Worm (Caenorhabditis elegans) whole organism, young adult: ENCODE results near the gene F16G10.13.
A peak's percentile ranks its signal among the peaks of the same experiment; 100 is the strongest.

ENCODE experiments used
- B0019.2 ChIP-seq: fragments of 200-800 bp; sonication (Bioruptor generic); conservative IDR thresholded peaks from 2 replicates; pipeline ENCODE4 v1.3.6; 2022; ENCODE audit warnings: missing genetic modification reagents, missing genetic modification characterization, missing compliant biosample characterization
- B0261.1 ChIP-seq: sonication (generic microtip); optimal IDR thresholded peaks from 2 replicates; lab custom pipeline; 2016; ENCODE audit warnings: mild to moderate bottlenecking, missing genetic modification characterization, moderate library complexity, missing compliant biosample characterization
- C06A6.2 ChIP-seq: fragments of 200-800 bp; sonication (Bioruptor generic); conservative IDR thresholded peaks from 2 replicates; pipeline ENCODE4 v1.3.6; 2022; ENCODE audit warnings: missing genetic modification characterization, missing compliant biosample characterization
- C17E4.6 ChIP-seq: fragments of 200-800 bp; sonication (Bioruptor generic); IDR thresholded peaks from 2 replicates; pipeline ENCODE4 v1.3.6; 2022; ENCODE audit warnings: missing genetic modification reagents, missing genetic modification characterization, missing compliant biosample characterization
- F57A8.1 ChIP-seq: fragments of 200-800 bp; sonication (Bioruptor generic); optimal IDR thresholded peaks from 2 replicates; lab custom pipeline; 2018; ENCODE audit warnings: mild to moderate bottlenecking, missing genetic modification characterization, moderate library complexity, missing compliant biosample characterization
- K11D2.4 ChIP-seq: fragments of 200-800 bp; sonication (Bioruptor generic); IDR thresholded peaks from 2 replicates; pipeline ENCODE4 v1.3.6; 2022; ENCODE audit warnings: missing genetic modification reagents, missing genetic modification characterization, missing compliant biosample characterization
- T07F8.4 ChIP-seq: sonication (generic microtip); optimal IDR thresholded peaks from 2 replicates; lab custom pipeline; 2016; ENCODE audit warnings: mild to moderate bottlenecking, missing genetic modification characterization, moderate library complexity, missing compliant biosample characterization
- Y53G8AR.9 ChIP-seq: fragments of 200-800 bp; sonication (Bioruptor generic); conservative IDR thresholded peaks from 2 replicates; pipeline ENCODE4 v1.3.6; 2022; ENCODE audit warnings: missing genetic modification reagents, missing genetic modification characterization, missing compliant biosample characterization
- akir-1 ChIP-seq: fragments of 200-800 bp; sonication (Bioruptor generic); optimal IDR thresholded peaks from 2 replicates; lab custom pipeline; 2018; ENCODE audit warnings: mild to moderate bottlenecking, missing genetic modification characterization, moderate library complexity, missing compliant biosample characterization
- aptf-2 ChIP-seq: fragments of 200-800 bp; sonication (Bioruptor generic); conservative IDR thresholded peaks from 2 replicates; pipeline ENCODE4 v1.3.6; 2022; ENCODE audit warnings: missing genetic modification reagents, missing genetic modification characterization, missing compliant biosample characterization
- aptf-3 ChIP-seq: fragments of 200-800 bp; sonication (Bioruptor generic); IDR thresholded peaks from 2 replicates; pipeline ENCODE4 v1.3.6; 2022; ENCODE audit warnings: missing genetic modification characterization, missing compliant biosample characterization
- athp-1 ChIP-seq: sonication (generic microtip); optimal IDR thresholded peaks from 2 replicates; lab custom pipeline; 2017; ENCODE audit warnings: mild to moderate bottlenecking, missing genetic modification characterization, missing compliant biosample characterization
- attf-6 ChIP-seq: fragments of 200-800 bp; sonication (Bioruptor generic); IDR thresholded peaks from 2 replicates; pipeline ENCODE4 v1.3.6; 2022; ENCODE audit warnings: missing genetic modification reagents, missing genetic modification characterization, missing compliant biosample characterization
- ceh-100 ChIP-seq: fragments of 200-800 bp; sonication (Bioruptor generic); IDR thresholded peaks from 2 replicates; pipeline ENCODE4 v1.3.6; 2022; ENCODE audit warnings: missing genetic modification reagents, missing genetic modification characterization, missing compliant biosample characterization
- ceh-27 ChIP-seq: fragments of 200-800 bp; sonication (Bioruptor generic); optimal IDR thresholded peaks from 2 replicates; lab custom pipeline; 2018; ENCODE audit warnings: mild to moderate bottlenecking, missing genetic modification characterization, moderate library complexity, missing compliant biosample characterization
- ceh-40 ChIP-seq: fragments of 200-800 bp; sonication (Bioruptor generic); IDR thresholded peaks from 2 replicates; pipeline ENCODE4 v1.3.6; 2022; ENCODE audit warnings: missing genetic modification characterization, missing compliant biosample characterization
- ceh-58 ChIP-seq: fragments of 200-800 bp; sonication (Bioruptor generic); IDR thresholded peaks from 2 replicates; pipeline ENCODE4 v1.3.6; 2022; ENCODE audit warnings: missing genetic modification characterization, missing compliant biosample characterization
- chd-7 ChIP-seq: sonication (generic microtip); optimal IDR thresholded peaks from 2 replicates; lab custom pipeline; 2016; ENCODE audit warnings: mild to moderate bottlenecking, missing genetic modification characterization, moderate library complexity, missing compliant biosample characterization
- egrh-3 ChIP-seq: fragments of 200-800 bp; sonication (Bioruptor generic); IDR thresholded peaks from 2 replicates; pipeline ENCODE4 v1.3.6; 2022; ENCODE audit warnings: missing genetic modification reagents, missing genetic modification characterization, missing compliant biosample characterization
- ets-4 ChIP-seq: fragments of 200-800 bp; sonication (Bioruptor generic); optimal IDR thresholded peaks from 2 replicates; lab custom pipeline; 2018; ENCODE audit warnings: mild to moderate bottlenecking, missing genetic modification characterization, missing compliant biosample characterization
- fkh-3 ChIP-seq: sonication (generic microtip); optimal IDR thresholded peaks from 2 replicates; lab custom pipeline; 2016; ENCODE audit warnings: mild to moderate bottlenecking, missing genetic modification characterization, missing compliant biosample characterization
- hlh-26 ChIP-seq: fragments of 200-800 bp; sonication (Bioruptor generic); conservative IDR thresholded peaks from 2 replicates; pipeline ENCODE4 v1.3.6; 2022; ENCODE audit warnings: missing genetic modification reagents, missing genetic modification characterization, missing compliant biosample characterization
- hsf-1 ChIP-seq: fragments of 200-800 bp; sonication (Bioruptor generic); IDR thresholded peaks from 2 replicates; pipeline ENCODE4 v1.3.6; 2022; ENCODE audit warnings: missing genetic modification reagents, missing genetic modification characterization, missing compliant biosample characterization
- let-526 ChIP-seq: fragments of 200-800 bp; sonication (Bioruptor generic); IDR thresholded peaks from 2 replicates; pipeline ENCODE4 v1.3.6; 2022; ENCODE audit warnings: missing genetic modification reagents, missing genetic modification characterization, missing compliant biosample characterization
- lin-26 ChIP-seq: fragments of 200-800 bp; sonication (Bioruptor generic); IDR thresholded peaks from 2 replicates; pipeline ENCODE4 v1.3.6; 2022; ENCODE audit warnings: missing genetic modification reagents, missing genetic modification characterization, missing compliant biosample characterization
- lir-1 ChIP-seq: fragments of 200-800 bp; sonication (Bioruptor generic); conservative IDR thresholded peaks from 2 replicates; pipeline ENCODE4 v1.3.6; 2022; ENCODE audit warnings: missing genetic modification reagents, missing genetic modification characterization, missing compliant biosample characterization
- lsy-27 ChIP-seq: sonication (generic microtip); optimal IDR thresholded peaks from 2 replicates; lab custom pipeline; 2017; ENCODE audit warnings: missing genetic modification characterization, mild to moderate bottlenecking, missing compliant biosample characterization, antibody characterized with exemption, missing genotype, borderline replicate concordance; ENCODE audit not compliant: insufficient read depth
- madf-10 ChIP-seq: sonication (generic microtip); optimal IDR thresholded peaks from 2 replicates; lab custom pipeline; 2016; ENCODE audit warnings: mild to moderate bottlenecking, missing genetic modification characterization, missing compliant biosample characterization
- madf-6 ChIP-seq: fragments of 200-800 bp; sonication (Bioruptor generic); IDR thresholded peaks from 2 replicates; pipeline ENCODE4 v1.3.6; 2022; ENCODE audit warnings: missing genetic modification reagents, missing genetic modification characterization, missing compliant biosample characterization
- madf-8 ChIP-seq: fragments of 200-800 bp; sonication (Bioruptor generic); conservative IDR thresholded peaks from 2 replicates; pipeline ENCODE4 v1.3.6; 2022; ENCODE audit warnings: missing genetic modification reagents, missing genetic modification characterization, missing compliant biosample characterization
- mel-28 ChIP-seq: sonication (generic microtip); optimal IDR thresholded peaks from 2 replicates; lab custom pipeline; 2016; ENCODE audit warnings: borderline replicate concordance, mild to moderate bottlenecking, missing genetic modification characterization, missing compliant biosample characterization
- mes-4 ChIP-seq: sonication (generic microtip); optimal IDR thresholded peaks from 2 replicates; lab custom pipeline; 2016; ENCODE audit warnings: missing genotype, missing genetic modification characterization, missing compliant biosample characterization
- nfya-2 ChIP-seq: fragments of 200-800 bp; sonication (Bioruptor generic); IDR thresholded peaks from 2 replicates; pipeline ENCODE4 v1.3.6; 2022; ENCODE audit warnings: missing genetic modification reagents, missing genetic modification characterization, missing compliant biosample characterization
- nhr-179 ChIP-seq: sonication (generic microtip); optimal IDR thresholded peaks from 2 replicates; lab custom pipeline; 2016; ENCODE audit warnings: mild to moderate bottlenecking, missing genetic modification characterization, missing compliant biosample characterization
- rcor-1 ChIP-seq: fragments of 200-800 bp; sonication (Bioruptor generic); IDR thresholded peaks from 2 replicates; pipeline ENCODE4 v1.3.6; 2022; ENCODE audit warnings: missing genetic modification reagents, missing genetic modification characterization, missing compliant biosample characterization
- repo-1 ChIP-seq: sonication (generic microtip); optimal IDR thresholded peaks from 2 replicates; lab custom pipeline; 2017; ENCODE audit warnings: mild to moderate bottlenecking, missing genetic modification characterization, missing compliant biosample characterization
- snpc-1.3 ChIP-seq: sonication (generic microtip); optimal IDR thresholded peaks from 2 replicates; lab custom pipeline; 2017; ENCODE audit warnings: missing genetic modification characterization, mild to moderate bottlenecking, missing compliant biosample characterization, antibody characterized with exemption, moderate library complexity, missing genotype, missing genetic modification reagents; ENCODE audit not compliant: insufficient read depth
- tbx-9 ChIP-seq: sonication (generic microtip); optimal IDR thresholded peaks from 2 replicates; lab custom pipeline; 2016; ENCODE audit warnings: borderline replicate concordance, missing genetic modification characterization, inconsistent platforms, missing compliant biosample characterization
- tlf-1 ChIP-seq: fragments of 200-800 bp; sonication (Bioruptor generic); optimal IDR thresholded peaks from 2 replicates; lab custom pipeline; 2018; ENCODE audit warnings: mild to moderate bottlenecking, missing genetic modification characterization, missing compliant biosample characterization
- zfh-2 ChIP-seq: fragments of 200-800 bp; sonication (Bioruptor generic); conservative IDR thresholded peaks from 2 replicates; pipeline ENCODE4 v1.3.6; 2022; ENCODE audit warnings: missing genetic modification reagents, missing genetic modification characterization, missing compliant biosample characterization
- ztf-22 ChIP-seq: fragments of 200-800 bp; sonication (Bioruptor generic); optimal IDR thresholded peaks from 2 replicates; lab custom pipeline; 2018; ENCODE audit warnings: mild to moderate bottlenecking, missing genetic modification characterization, moderate library complexity, missing compliant biosample characterization
- ztf-25 ChIP-seq: fragments of 200-800 bp; sonication (Bioruptor generic); IDR thresholded peaks from 2 replicates; pipeline ENCODE4 v1.3.6; 2022; ENCODE audit warnings: missing genetic modification reagents, missing genetic modification characterization, missing compliant biosample characterization
- ztf-28 ChIP-seq: fragments of 200-800 bp; sonication (Bioruptor generic); IDR thresholded peaks from 2 replicates; pipeline ENCODE4 v1.3.6; 2022; ENCODE audit warnings: missing genetic modification reagents, missing genetic modification characterization, missing compliant biosample characterization
- ztf-3 ChIP-seq: fragments of 200-800 bp; sonication (Bioruptor generic); optimal IDR thresholded peaks from 2 replicates; lab custom pipeline; 2018; ENCODE audit warnings: mild to moderate bottlenecking, missing genetic modification characterization, missing compliant biosample characterization
- ztf-6 ChIP-seq: fragments of 200-800 bp; sonication (Bioruptor generic); IDR thresholded peaks from 2 replicates; pipeline ENCODE4 v1.3.6; 2022; ENCODE audit warnings: missing genetic modification reagents, missing genetic modification characterization, missing compliant biosample characterization

Gene F16G10.13

DNA sequence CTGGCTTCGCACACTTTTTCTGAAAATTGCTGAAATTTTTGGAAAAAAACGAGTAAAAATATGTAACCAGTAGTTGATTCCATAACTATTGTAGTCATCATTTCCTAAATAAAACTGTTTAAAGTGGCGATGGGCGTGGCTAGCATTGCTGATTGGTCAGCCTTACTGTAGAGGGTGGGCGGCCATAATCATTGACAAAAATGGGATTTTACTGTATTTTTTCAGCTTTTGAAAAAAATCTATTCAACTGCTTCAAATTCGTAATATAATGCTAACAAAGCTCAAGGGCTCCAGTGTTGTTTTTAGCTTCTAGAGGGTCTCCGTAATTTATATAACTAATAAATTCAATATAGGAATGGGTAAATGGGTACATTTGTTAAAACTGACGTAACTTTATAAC lies 15.6 kb downstream of the F16G10.13 start, which contains the start of gene F16G10.7:
Gene F16G10.7, minus strand, starts transcription at position 101 of the 400 bp plus-strand sequence.
- TF ChIP-seq madf-6 (GFP tag; lab: Robert Waterston, UW) (no peak), B0019.2 (no peak), lsy-27 (tag; lab: Kevin White, UChicago) (no peak), lir-1 (GFP tag; lab: Robert Waterston, UW) (no peak), madf-10 (no peak), hlh-26 (GFP tag; lab: Robert Waterston, UW) (no peak), F57A8.1 (GFP tag; lab: Kevin White, UChicago) (no peak), hsf-1 (no peak), chd-7 (tag; lab: Kevin White, UChicago) (no peak), mes-4 (tag; lab: Kevin White, UChicago) (no peak), aptf-2 (GFP tag; lab: Robert Waterston, UW) (no peak), snpc-1.3 (tag; lab: Kevin White, UChicago) (no peak), ztf-25 (no peak), attf-6 (GFP tag; lab: Robert Waterston, UW) (no peak)

DNA sequence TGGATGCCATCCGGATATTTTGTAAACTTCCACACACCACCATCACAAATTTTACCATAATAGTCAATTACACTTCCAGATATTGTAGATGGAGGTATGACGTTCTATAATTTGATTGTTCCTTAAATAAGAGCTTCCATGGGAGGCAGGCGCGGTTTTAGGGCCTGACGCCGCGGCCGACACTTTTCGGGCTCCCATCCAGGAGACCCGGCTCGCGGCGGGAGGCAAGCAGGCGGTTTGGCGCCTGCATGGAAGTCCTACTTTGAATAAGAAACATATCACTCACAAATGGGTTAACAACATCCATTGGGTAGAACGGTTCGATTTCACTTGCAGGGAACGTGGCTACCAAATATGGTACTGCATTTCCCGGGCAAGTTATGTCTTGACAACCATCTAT lies 16.1 kb downstream of the F16G10.13 start:
- TF ChIP-seq egrh-3 (peak; percentile 55; the same call in 1 of the 2 replicates), lin-26 (GFP tag; lab: Robert Waterston, UW) (no peak)

DNA sequence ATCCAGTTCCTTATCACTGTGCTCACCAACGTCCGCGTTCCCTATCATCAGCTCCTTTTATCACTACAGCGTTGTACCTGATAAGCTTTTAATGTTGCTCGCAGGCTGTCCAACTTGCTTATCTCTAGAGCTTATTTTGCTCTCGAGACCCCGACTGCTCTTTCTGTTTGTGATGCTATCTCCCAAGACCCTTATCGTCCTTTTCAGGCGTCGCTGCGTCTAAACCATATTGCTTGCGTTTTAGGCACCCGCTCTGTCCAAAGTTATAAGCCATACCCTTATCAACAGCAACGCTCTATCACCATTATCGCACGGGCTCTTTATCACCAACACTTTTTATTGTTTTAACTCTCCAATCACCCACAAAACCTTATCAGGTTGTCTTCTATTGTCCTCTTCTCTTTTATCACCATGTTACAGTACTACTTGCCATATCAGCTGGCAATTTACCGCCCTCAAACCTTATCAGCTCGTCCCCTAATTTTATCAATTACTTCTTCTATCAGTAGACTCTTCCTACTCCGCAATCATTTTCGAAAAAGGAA lies 17.2 kb downstream of the F16G10.13 start:
- TF ChIP-seq ztf-6 (GFP tag; lab: Robert Waterston, UW) (no peak), hsf-1 (no peak), akir-1 (GFP tag; lab: Kevin White, UChicago) (no peak), nhr-179 (no peak), ets-4 (GFP tag; lab: Kevin White, UChicago) (peak; percentile 99), tbx-9 (tag; lab: Kevin White, UChicago) (no peak), repo-1 (tag; lab: Kevin White, UChicago) (peak; percentile 76), ceh-58 (GFP tag; lab: Robert Waterston, UW) (no peak), ceh-27 (GFP tag; lab: Kevin White, UChicago) (no peak), rcor-1 (GFP tag; lab: Robert Waterston, UW) (no peak), K11D2.4 (0 out of 2 replicates have a peak, but pooled peaks have one; percentile 20), C17E4.6 (GFP tag; lab: Robert Waterston, UW) (no peak), fkh-3 (tag; lab: Kevin White, UChicago) (no peak), tlf-1 (GFP tag; lab: Kevin White, UChicago) (peak; percentile 84), madf-8 (GFP tag; lab: Robert Waterston, UW) (no peak), zfh-2 (GFP tag; lab: Robert Waterston, UW) (no peak), C06A6.2 (GFP tag; lab: Robert Waterston, UW) (peak; percentile 61), ztf-3 (GFP tag; lab: Kevin White, UChicago) (peak; percentile 80), ztf-22 (GFP tag; lab: Kevin White, UChicago) (peak; percentile 100), athp-1 (tag; lab: Kevin White, UChicago) (no peak), ceh-40 (GFP tag; lab: Robert Waterston, UW) (0 out of 2 replicates have a peak, but pooled peaks have one; percentile 2), ztf-28 (GFP tag; lab: Robert Waterston, UW) (no peak), T07F8.4 (tag; lab: Kevin White, UChicago) (no peak), let-526 (0 out of 2 replicates have a peak, but pooled peaks have one; percentile 17), mel-28 (tag; lab: Kevin White, UChicago) (no peak), B0261.1 (tag; lab: Kevin White, UChicago) (no peak), ceh-100 (no peak), aptf-3 (GFP tag; lab: Robert Waterston, UW) (no peak), Y53G8AR.9 (GFP tag; lab: Robert Waterston, UW) (0 out of 2 replicates have a peak, but pooled peaks have one; percentile 55), nfya-2 (GFP tag; lab: Robert Waterston, UW) (no peak)
